Worm (Caenorhabditis elegans): ENCODE data around the gene D2024.1.

- TF ChIP-seq him-1 (tag; optimal IDR thresholded peaks at IDR 0.05) (no peak), dao-5 (tag; optimal IDR thresholded peaks at IDR 0.05) (no peak), W03F9.2 (tag; optimal IDR thresholded peaks at IDR 0.05) (no peak)
Observed at ce11 chrIV:7205969-7206368, 41.4 kb upstream of the D2024.1 start, which contains the start of gene kcc-1.
